Worm (Caenorhabditis elegans): Measurements from ENCODE around the gene F58H1.7.

Gene F58H1.7

DNA sequence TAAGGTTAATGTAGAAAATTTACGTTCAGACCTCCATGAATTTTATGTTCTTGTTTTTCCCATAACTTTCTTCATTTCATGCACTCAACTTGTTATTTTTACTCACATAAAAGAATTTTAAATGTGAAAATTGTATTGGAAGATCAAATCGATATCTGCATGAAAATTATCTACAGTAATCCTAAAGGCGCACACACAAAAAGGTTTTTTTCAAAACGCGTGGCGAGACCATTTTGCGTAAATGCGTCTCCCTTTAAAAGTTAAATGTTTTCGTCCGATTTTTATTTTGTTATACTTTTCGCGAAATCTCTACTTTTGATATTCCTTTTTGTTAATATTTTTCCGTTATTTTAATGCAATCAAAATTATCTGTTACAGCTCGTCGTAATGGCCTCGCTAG lies 47.4 kb downstream of the F58H1.7 start, which contains the start of gene R31.2:
R31.2 (plus strand) TSS at position 388 of the 400 bp plus-strand sequence.
- TF ChIP-seq lin-11 (tag; optimal IDR thresholded peaks at IDR 0.05) (no peak), nhr-129 (tag; optimal IDR thresholded peaks at IDR 0.05) (no peak), sem-4 (tag; optimal IDR thresholded peaks at IDR 0.05) (no peak), nhr-25 (tag; optimal IDR thresholded peaks at IDR 0.05) (no peak), crh-2 (tag; optimal IDR thresholded peaks at IDR 0.05) (no peak), nhr-21 (tag; optimal IDR thresholded peaks at IDR 0.05) (no peak), peb-1 (tag; optimal IDR thresholded peaks at IDR 0.05) (no peak), sma-9 (GFP tag; optimal IDR thresholded peaks at IDR 0.05) (no peak), sma-9 (tag; optimal IDR thresholded peaks at IDR 0.05) (no peak)

DNA sequence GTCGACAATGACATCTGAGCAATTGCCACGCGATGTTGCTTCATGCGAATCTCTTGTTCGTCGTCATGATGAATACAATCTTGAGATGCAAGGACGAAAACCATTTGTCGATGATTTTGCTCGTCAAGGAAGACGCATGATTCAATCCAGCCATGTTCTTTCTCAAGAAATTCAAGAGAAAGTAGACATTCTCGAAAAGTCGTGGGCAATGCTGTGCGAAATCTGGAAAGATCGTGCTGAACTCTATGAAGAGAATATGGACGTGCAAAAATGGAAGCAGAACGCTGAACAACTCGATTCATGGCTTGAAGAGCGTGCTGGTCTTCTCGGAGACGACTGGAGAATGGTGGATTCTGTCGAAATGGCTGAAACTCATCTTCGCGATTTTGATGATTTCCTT lies 51.3 kb downstream of the F58H1.7 start:
- TF ChIP-seq nhr-11 (tag; optimal IDR thresholded peaks at IDR 0.05): no peak
- TF ChIP-seq ZK546.5 (tag; optimal IDR thresholded peaks at IDR 0.05): no peak
